Worm (Caenorhabditis elegans) whole organism, L4 larva: ENCODE data around the gene C34D4.2.

Source experiments
- D1046.2 ChIP-seq: fragments of 200-800 bp; sonication (Bioruptor generic); IDR thresholded peaks from 2 replicates; pipeline ENCODE4 v1.3.6; 2022; ENCODE audit warnings: missing genetic modification characterization, missing compliant biosample characterization
- F26F4.8 ChIP-seq: fragments of 200-800 bp; sonication (Bioruptor generic); conservative IDR thresholded peaks from 2 replicates; pipeline ENCODE4 v1.3.6; 2022; ENCODE audit warnings: missing genetic modification characterization, missing compliant biosample characterization
- F37D6.2 ChIP-seq: sonication (generic microtip); optimal IDR thresholded peaks from 2 replicates; lab custom pipeline; 2016; ENCODE audit warnings: mild to moderate bottlenecking, missing genetic modification characterization, missing compliant biosample characterization
- R02D3.7 ChIP-seq: fragments of 150-350 bp; sonication (generic microtip); optimal IDR thresholded peaks from 3 replicates; lab custom pipeline; 2014; ENCODE audit warnings: missing biosample characterization, missing genetic modification characterization
- T20F7.1 ChIP-seq: fragments of 200-800 bp; sonication (Bioruptor generic); optimal IDR thresholded peaks from 2 replicates; lab custom pipeline; 2018; ENCODE audit warnings: mild to moderate bottlenecking, missing genetic modification characterization, missing compliant biosample characterization
- Y105C5A.15 ChIP-seq: fragments of 200-800 bp; sonication (Bioruptor generic); IDR thresholded peaks from 2 replicates; pipeline ENCODE4 v1.3.6; 2022; ENCODE audit warnings: missing genetic modification characterization, missing compliant biosample characterization
- arid-1 ChIP-seq: fragments of 200-800 bp; sonication (Bioruptor generic); conservative IDR thresholded peaks from 2 replicates; pipeline ENCODE4 v1.3.6; 2022; ENCODE audit warnings: missing genetic modification reagents, missing genetic modification characterization, missing compliant biosample characterization
- ceh-32 ChIP-seq: sonication (generic microtip); optimal IDR thresholded peaks from 2 replicates; lab custom pipeline; 2016; ENCODE audit warnings: mild to moderate bottlenecking, missing genetic modification characterization, missing compliant biosample characterization; ENCODE audit not compliant: poor library complexity
- ceh-44 ChIP-seq: fragments of 200-800 bp; sonication (Bioruptor generic); IDR thresholded peaks from 2 replicates; pipeline ENCODE4 v1.3.6; 2022; ENCODE audit warnings: missing genetic modification reagents, missing genetic modification characterization, missing compliant biosample characterization
- duxl-1 ChIP-seq: sonication (generic microtip); optimal IDR thresholded peaks from 2 replicates; lab custom pipeline; 2016; ENCODE audit warnings: mild to moderate bottlenecking, missing genetic modification characterization, moderate library complexity, missing compliant biosample characterization; ENCODE audit not compliant: poor library complexity
- egl-43 ChIP-seq: fragments of 200-800 bp; sonication (Bioruptor generic); IDR thresholded peaks from 2 replicates; pipeline ENCODE4 v1.3.6; 2022; ENCODE audit warnings: missing genetic modification reagents, missing genetic modification characterization, missing compliant biosample characterization
- fkh-10 ChIP-seq: fragments of 150-350 bp; optimal IDR thresholded peaks from 2 replicates; lab custom pipeline; 2014; ENCODE audit warnings: missing biosample characterization, missing genetic modification reagents, missing genetic modification characterization
- hif-1 ChIP-seq, 2 experiments: sonication (generic microtip); optimal IDR thresholded peaks; 2 replicates each; lab custom pipeline; 2016 to 2017; ENCODE audit warnings: missing compliant biosample characterization in 2 of 2, missing genetic modification characterization in 2 of 2, missing genetic modification reagents in 2 of 2, missing genotype in 2 of 2, mild to moderate bottlenecking in 1 of 2
- lin-29 ChIP-seq: fragments of 200-800 bp; sonication (Bioruptor generic); IDR thresholded peaks from 2 replicates; pipeline ENCODE4 v1.3.6; 2022; ENCODE audit warnings: missing genetic modification reagents, missing genetic modification characterization, missing compliant biosample characterization
- lin-38 ChIP-seq: fragments of 200-800 bp; sonication (Bioruptor generic); IDR thresholded peaks from 2 replicates; pipeline ENCODE4 v1.3.6; 2022; ENCODE audit warnings: missing genetic modification reagents, missing genetic modification characterization, missing compliant biosample characterization
- madf-5 ChIP-seq, 2 experiments: fragments of 200-800 bp; sonication (Bioruptor generic); IDR thresholded peaks; 2 replicates each; pipeline ENCODE4 v1.3.6; 2022; ENCODE audit warnings: missing compliant biosample characterization in 2 of 2, missing genetic modification characterization in 2 of 2
- madf-9 ChIP-seq: fragments of 200-800 bp; sonication (Bioruptor generic); conservative IDR thresholded peaks from 2 replicates; pipeline ENCODE4 v1.3.6; 2022; ENCODE audit warnings: missing genetic modification reagents, missing genetic modification characterization, missing compliant biosample characterization
- mdl-1 ChIP-seq, 2 experiments: fragments of 150-350 bp in 1 of 2; sonication (generic microtip) in 1 of 2; optimal IDR thresholded peaks; 2 replicates each; lab custom pipeline; 2014 to 2017; ENCODE audit warnings: missing biosample characterization in 2 of 2, missing genetic modification characterization in 2 of 2
- mes-2 ChIP-seq: sonication (generic microtip); optimal IDR thresholded peaks from 2 replicates; lab custom pipeline; 2016; ENCODE audit warnings: missing genotype, mild to moderate bottlenecking, missing genetic modification characterization, missing compliant biosample characterization; ENCODE audit not compliant: poor library complexity, severe bottlenecking
- nhr-102 ChIP-seq: sonication (generic microtip); optimal IDR thresholded peaks from 2 replicates; lab custom pipeline; 2016; ENCODE audit warnings: mild to moderate bottlenecking, missing genetic modification characterization, moderate library complexity, missing compliant biosample characterization
- nhr-237 ChIP-seq: sonication (generic microtip); optimal IDR thresholded peaks from 2 replicates; lab custom pipeline; 2017; ENCODE audit warnings: missing biosample characterization, missing genetic modification characterization
- nhr-6 ChIP-seq: fragments of 150-350 bp; optimal IDR thresholded peaks from 2 replicates; lab custom pipeline; 2014; ENCODE audit warnings: missing biosample characterization, missing genetic modification characterization
- pha-4 ChIP-seq, 2 experiments: fragments of 150-350 bp in 1 of 2; fragments of 200-800 bp in 1 of 2; sonication (Bioruptor generic) in 1 of 2; IDR thresholded peaks in 1 of 2; optimal IDR thresholded peaks in 1 of 2; 2 replicates each; pipeline versions ENCODE4 v1.3.6 to Lab custom; 2014 to 2022; ENCODE audit warnings: missing genetic modification characterization in 2 of 2, missing genetic modification reagents in 2 of 2, missing biosample characterization in 1 of 2, missing compliant biosample characterization in 1 of 2
- sdz-12 ChIP-seq: fragments of 200-800 bp; sonication (Bioruptor generic); optimal IDR thresholded peaks from 2 replicates; lab custom pipeline; 2018; ENCODE audit warnings: mild to moderate bottlenecking, missing genetic modification characterization, missing compliant biosample characterization
- set-16 ChIP-seq: fragments of 200-800 bp; sonication (Bioruptor generic); IDR thresholded peaks from 2 replicates; pipeline ENCODE4 v1.3.6; 2022; ENCODE audit warnings: missing genetic modification reagents, missing genetic modification characterization, missing compliant biosample characterization
- snpc-1.2 ChIP-seq: fragments of 200-800 bp; sonication (Bioruptor generic); IDR thresholded peaks from 2 replicates; pipeline ENCODE4 v1.3.6; 2022; ENCODE audit warnings: missing genetic modification reagents, missing genetic modification characterization, missing compliant biosample characterization
- spr-1 ChIP-seq: sonication (generic microtip); optimal IDR thresholded peaks from 2 replicates; lab custom pipeline; 2016; ENCODE audit warnings: mild to moderate bottlenecking, missing genetic modification characterization, missing compliant biosample characterization
- tra-1 ChIP-seq: fragments of 200-800 bp; sonication (Bioruptor generic); IDR thresholded peaks from 2 replicates; pipeline ENCODE4 v1.3.6; 2022; ENCODE audit warnings: missing genetic modification reagents, missing genetic modification characterization, missing compliant biosample characterization
- unc-130 ChIP-seq: sonication (generic microtip); optimal IDR thresholded peaks from 2 replicates; lab custom pipeline; 2016; ENCODE audit warnings: missing genetic modification reagents, missing genetic modification characterization, missing compliant biosample characterization
- unc-62 ChIP-seq, 3 experiments: fragments of 150-350 bp in 1 of 3; sonication (generic microtip); optimal IDR thresholded peaks in 2 of 3; peaks in 1 of 3; 1 replicate in 1 of 3; 2 replicates in 2 of 3; lab custom pipeline; 2014 to 2017; ENCODE audit warnings: missing biosample characterization in 3 of 3, missing genetic modification characterization in 3 of 3, missing genetic modification reagents in 3 of 3, missing genotype in 1 of 3
- zag-1 ChIP-seq: fragments of 150-350 bp; optimal IDR thresholded peaks from 2 replicates; lab custom pipeline; 2014; ENCODE audit warnings: missing biosample characterization, missing genetic modification characterization

Gene C34D4.2

DNA sequence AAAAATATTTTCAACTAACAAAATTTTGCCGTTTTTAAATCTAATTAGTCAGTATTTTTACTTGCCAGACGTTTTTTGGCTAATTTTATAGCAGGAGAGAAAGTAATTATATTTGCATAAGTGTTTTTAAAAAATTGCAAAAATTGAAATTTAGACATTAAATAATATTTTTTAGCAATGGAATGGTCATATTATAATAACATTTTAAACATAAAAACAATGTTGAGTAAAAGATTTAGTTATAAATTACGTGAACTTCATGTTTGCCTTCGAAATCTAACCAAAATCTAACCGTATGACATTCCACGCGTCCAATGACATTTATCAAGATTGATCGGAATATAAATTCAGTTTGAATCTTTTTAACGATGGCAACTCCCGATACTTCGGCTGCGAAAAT is at the start of gene C34D4.2:
Gene C34D4.2, plus strand, starts transcription at position 301 of the 400 bp plus-strand sequence.
- TF ChIP-seq sdz-12 (no peak), unc-130 (GFP tag; lab: Kevin White, UChicago) (no peak), egl-43 (GFP tag; lab: Robert Waterston, UW) (no peak), R02D3.7 (tag; lab: Kevin White, UChicago) (no peak), lin-29 (GFP tag; lab: Robert Waterston, UW) (no peak), Y105C5A.15 (GFP tag; lab: Robert Waterston, UW) (no peak), T20F7.1 (GFP tag; lab: Kevin White, UChicago) (no peak), F26F4.8 (GFP tag; lab: Robert Waterston, UW) (no peak), F37D6.2 (tag; lab: Kevin White, UChicago) (no peak), madf-5 (GFP tag; IDR thresholded peaks at IDR 0.05; lab: Robert Waterston, UW) (no peak), set-16 (GFP tag; lab: Robert Waterston, UW) (no peak), pha-4 (GFP tag; IDR thresholded peaks at IDR 0.05; lab: Robert Waterston, UW) (no peak), pha-4 (tag; optimal IDR thresholded peaks at IDR 0.05; lab: Kevin White, UChicago) (no peak), arid-1 (no peak), tra-1 (GFP tag; lab: Robert Waterston, UW) (no peak), spr-1 (tag; lab: Kevin White, UChicago) (no peak)
- TF ChIP-seq, all 104 proteins: peak for 0

DNA sequence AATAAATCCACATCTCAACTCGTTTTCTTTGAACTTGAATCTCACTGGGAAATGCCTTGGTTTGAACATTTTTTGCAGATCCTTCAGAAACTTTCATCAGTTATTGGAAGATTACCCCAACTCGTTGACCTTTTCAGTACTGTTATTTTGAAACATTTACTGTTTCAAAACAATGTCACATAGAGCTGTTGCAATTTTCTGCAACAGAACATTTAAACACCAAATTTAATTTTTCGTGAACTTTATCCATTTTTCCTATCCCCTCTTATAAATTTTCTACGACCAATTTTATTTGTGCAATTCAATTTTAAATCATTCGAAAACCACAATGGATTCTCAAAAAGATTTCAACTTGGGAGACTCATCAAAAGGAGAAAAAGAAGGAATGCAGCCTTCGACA is 46.6 kb upstream of the C34D4.2 start, which contains the start of gene ZC477.2:
Gene ZC477.2, plus strand, starts transcription at position 301 of the 400 bp plus-strand sequence.
- no peak for TF ChIP-seq zag-1 (tag; lab: Kevin White, UChicago)
- no peak for TF ChIP-seq duxl-1 (tag; lab: Kevin White, UChicago)
- no peak for TF ChIP-seq spr-1 (tag; lab: Kevin White, UChicago)

DNA sequence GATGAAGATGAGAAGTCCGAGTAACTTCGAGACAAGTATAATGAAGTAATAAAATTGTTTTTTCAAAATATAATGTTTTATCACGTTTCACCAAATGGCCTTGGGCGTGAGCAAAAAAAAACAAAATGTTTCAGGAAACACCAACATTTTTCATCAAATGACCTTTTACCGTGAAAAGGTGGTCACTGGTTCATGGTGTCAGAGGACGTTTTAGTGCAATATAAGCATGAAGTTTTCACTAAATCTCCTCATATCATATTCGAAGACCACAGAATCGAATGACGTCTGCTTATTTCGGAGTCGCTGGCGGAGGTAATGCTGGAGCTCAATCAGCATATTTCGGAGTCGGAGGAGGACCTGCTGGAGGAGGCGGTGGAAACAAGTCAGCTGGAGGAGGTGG is 43.1 kb upstream of the C34D4.2 start, which contains the start of the genes ZC477.7 and ssq-3:
Gene ZC477.7, minus strand, starts transcription at position 101 of the 400 bp plus-strand sequence.
Gene ssq-3, plus strand, starts transcription at position 251 of the 400 bp plus-strand sequence.
- TF ChIP-seq unc-130 (GFP tag; lab: Kevin White, UChicago), result no peak
- TF ChIP-seq nhr-102, result no peak
- TF ChIP-seq snpc-1.2, result no peak
- no peak for TF ChIP-seq tra-1 (GFP tag; lab: Robert Waterston, UW)
- no peak for TF ChIP-seq mes-2 (tag; lab: Kevin White, UChicago)
- no peak for TF ChIP-seq duxl-1 (tag; lab: Kevin White, UChicago)
- TF ChIP-seq hif-1 (tag; optimal IDR thresholded peaks at IDR 0.05; lab: Kevin White, UChicago), result no peak
- TF ChIP-seq nhr-237 (tag; lab: Kevin White, UChicago), result no peak
- no peak for TF ChIP-seq ceh-44 (GFP tag; lab: Robert Waterston, UW)

DNA sequence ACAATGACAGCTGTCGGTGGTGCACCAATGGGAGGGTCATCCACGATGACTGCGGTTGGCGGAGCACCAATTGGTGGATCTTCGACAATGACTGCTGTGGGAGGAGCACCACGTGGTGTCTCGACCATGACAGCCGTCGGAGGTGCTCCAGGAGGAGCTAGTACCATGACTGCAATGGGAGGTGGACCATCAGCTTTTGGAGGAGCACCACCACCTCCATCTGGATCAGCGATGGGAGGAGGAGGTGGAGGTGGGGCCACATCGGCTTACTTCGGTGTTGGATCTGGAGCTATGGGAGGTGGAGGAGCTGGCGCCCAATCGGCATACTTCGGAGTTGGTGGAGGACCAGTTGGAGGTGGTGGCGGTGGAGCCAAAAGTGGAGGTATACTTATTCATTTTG is 42.1 kb upstream of the C34D4.2 start:
- 0 out of 2 replicates have a peak, but pooled peaks have one; percentile 51 for TF ChIP-seq egl-43 (GFP tag; lab: Robert Waterston, UW)
- TF ChIP-seq set-16 (GFP tag; lab: Robert Waterston, UW), result peak; percentile 82

DNA sequence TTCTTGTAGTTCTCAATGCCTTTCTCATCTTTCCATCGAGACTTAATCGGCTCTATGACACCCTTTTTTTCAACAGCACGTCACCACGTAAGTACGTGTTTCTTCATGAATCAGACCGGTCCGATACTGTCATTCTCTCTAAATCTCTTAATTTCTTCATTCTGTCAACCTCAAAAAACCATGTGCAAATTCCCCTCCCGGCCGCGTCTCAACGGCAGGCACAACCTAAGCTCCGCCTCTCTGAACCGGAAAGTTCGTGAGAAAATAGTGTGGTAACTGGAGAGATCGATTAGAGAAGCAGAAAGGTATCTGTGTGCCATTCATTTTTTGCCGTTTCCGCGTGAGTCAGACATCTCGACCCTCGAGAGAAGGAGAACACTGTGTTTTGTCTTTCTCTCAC is 39.9 kb upstream of the C34D4.2 start, which contains the start of gene nas-8:
Gene nas-8, plus strand, starts transcription at position 301 of the 400 bp plus-strand sequence.
- TF ChIP-seq D1046.2 (GFP tag; lab: Robert Waterston, UW) (no peak), fkh-10 (GFP tag; lab: Kevin White, UChicago) (no peak), unc-62 (GFP tag; optimal IDR thresholded peaks at IDR 0.05 in 1 of 2; lab: Kevin White, UChicago) (no peak), unc-62 (tag; optimal IDR thresholded peaks at IDR 0.05; lab: Kevin White, UChicago) (no peak), madf-9 (no peak), nhr-6 (tag; lab: Kevin White, UChicago) (no peak), mdl-1 (tag; optimal IDR thresholded peaks at IDR 0.05; lab: Kevin White, UChicago) (no peak), lin-38 (GFP tag; lab: Robert Waterston, UW) (no peak), ceh-32 (tag; lab: Kevin White, UChicago) (no peak)
